Fruit fly (Drosophila melanogaster) Kc167 (cell line): ENCODE measurements around the gene cpo.

Experiments
- Myc ChIP-seq: fragments of >200 bp; optimal IDR thresholded peaks from 2 replicates; lab custom pipeline; 2017; ENCODE audit warnings: missing external identifiers
- insv ChIP-seq: fragments of >200 bp; optimal IDR thresholded peaks from 3 replicates; lab custom pipeline; 2018; ENCODE audit warnings: missing external identifiers

DNA sequence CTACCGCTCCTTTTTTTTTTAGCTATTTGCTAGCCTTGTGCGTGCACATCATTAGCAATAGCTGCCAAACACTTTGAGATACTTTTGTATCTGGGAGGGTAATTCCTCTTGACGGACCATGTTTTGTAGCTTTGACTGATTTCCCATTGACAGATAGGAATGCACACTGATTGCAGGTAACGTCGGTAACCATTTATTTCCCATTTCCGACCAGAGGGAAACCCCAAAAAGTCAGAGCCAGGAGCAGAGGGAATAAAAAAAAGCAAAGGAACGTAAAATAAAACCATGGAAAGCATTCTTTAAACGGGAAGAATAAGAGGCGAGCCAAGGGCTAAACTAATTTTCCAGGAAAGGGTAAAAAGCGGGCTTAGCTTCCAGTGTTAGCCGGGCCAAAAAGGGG, 38.7 kb downstream of the cpo start:
- TF ChIP-seq Myc (lab: Kevin White, UChicago) (no peak), insv (lab: Kevin White, UChicago) (no peak)
